Fruit fly (Drosophila melanogaster): Measurements from ENCODE around the gene bnl.

dm6 chr3R:19813217-19813616 is 23.4 kb downstream of the bnl start:
- TF ChIP-seq psq (optimal IDR thresholded peaks at IDR 0.05) (no peak), Myc (optimal IDR thresholded peaks at IDR 0.05) (no peak), ttk (optimal IDR thresholded peaks at IDR 0.05) (no peak), insv (optimal IDR thresholded peaks at IDR 0.05) (no peak)
